Worm (Caenorhabditis elegans): Measurements from ENCODE around the gene nsph-1.1.

DNA sequence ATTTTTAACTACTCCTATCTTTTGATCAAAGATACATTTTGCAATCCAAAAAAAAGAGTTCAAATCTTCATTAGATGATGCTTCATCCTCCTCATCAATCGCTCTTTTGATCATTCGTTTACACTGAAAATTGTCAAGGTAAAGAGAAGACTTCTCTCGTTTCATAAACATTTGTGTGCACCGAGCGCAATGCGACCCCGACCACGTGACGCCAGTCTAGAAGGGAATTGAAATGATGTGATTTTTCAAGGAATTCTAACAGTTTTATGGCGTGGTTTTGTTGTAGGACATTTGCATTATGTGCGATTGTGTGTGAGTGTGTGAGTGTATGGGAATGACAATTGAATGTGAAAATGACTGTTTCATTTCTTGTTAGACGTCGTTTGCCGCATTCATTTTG, 25.3 kb upstream of the nsph-1.1 start:
- no peak for TF ChIP-seq ZK546.5 (tag; optimal IDR thresholded peaks at IDR 0.05)
- no peak for TF ChIP-seq ceh-82 (tag; optimal IDR thresholded peaks at IDR 0.05)
- TF ChIP-seq elt-1 (tag; optimal IDR thresholded peaks at IDR 0.05) = no peak
- TF ChIP-seq unc-62 (GFP tag; optimal IDR thresholded peaks at IDR 0.05) = no peak
- no peak for TF ChIP-seq nhr-11 (tag; optimal IDR thresholded peaks at IDR 0.05)
- TF ChIP-seq nhr-12 (tag; optimal IDR thresholded peaks at IDR 0.05) = no peak
- no peak for TF ChIP-seq unc-39 (tag; optimal IDR thresholded peaks at IDR 0.05)
- TF ChIP-seq lin-11 (tag; optimal IDR thresholded peaks at IDR 0.05) = no peak
- no peak for TF ChIP-seq nhr-77 (tag; optimal IDR thresholded peaks at IDR 0.05)
- no peak for TF ChIP-seq mab-5 (tag; optimal IDR thresholded peaks at IDR 0.05)

All from whole organism, L2 larva.